Worm (Caenorhabditis elegans) whole organism, L1 larva: ENCODE measurements around the gene ZK550.6.

Source experiments
- blmp-1 ChIP-seq: fragments of 150-350 bp; optimal IDR thresholded peaks from 2 replicates; lab custom pipeline; 2014; ENCODE audit warnings: missing biosample characterization, missing genetic modification characterization
- egl-27 ChIP-seq, 2 experiments: fragments of 150-350 bp in 1 of 2; sonication (generic microtip); optimal IDR thresholded peaks; 3 replicates each; lab custom pipeline; 2017 to 2018; ENCODE audit warnings: missing biosample characterization in 2 of 2, missing genetic modification characterization in 2 of 2, missing genetic modification reagents in 2 of 2
- ets-5 ChIP-seq: fragments of 200-800 bp; sonication (Bioruptor generic); IDR thresholded peaks from 2 replicates; pipeline ENCODE4 v1.3.6; 2022; ENCODE audit warnings: missing genetic modification characterization, missing compliant biosample characterization
- isw-1 ChIP-seq: fragments of 200-800 bp; sonication (Bioruptor generic); IDR thresholded peaks from 2 replicates; pipeline ENCODE4 v1.3.6; 2022; ENCODE audit warnings: missing genetic modification characterization, missing compliant biosample characterization
- nhr-28 ChIP-seq: fragments of 150-350 bp; optimal IDR thresholded peaks from 2 replicates; lab custom pipeline; 2014; ENCODE audit warnings: missing biosample characterization, missing genetic modification characterization
- sptf-1 ChIP-seq: fragments of 150-350 bp; optimal IDR thresholded peaks from 2 replicates; lab custom pipeline; 2014; ENCODE audit warnings: missing biosample characterization, missing genetic modification characterization
- unc-62 ChIP-seq: fragments of 150-350 bp; optimal IDR thresholded peaks from 2 replicates; lab custom pipeline; 2014; ENCODE audit warnings: missing biosample characterization, missing genetic modification reagents, missing genetic modification characterization

DNA sequence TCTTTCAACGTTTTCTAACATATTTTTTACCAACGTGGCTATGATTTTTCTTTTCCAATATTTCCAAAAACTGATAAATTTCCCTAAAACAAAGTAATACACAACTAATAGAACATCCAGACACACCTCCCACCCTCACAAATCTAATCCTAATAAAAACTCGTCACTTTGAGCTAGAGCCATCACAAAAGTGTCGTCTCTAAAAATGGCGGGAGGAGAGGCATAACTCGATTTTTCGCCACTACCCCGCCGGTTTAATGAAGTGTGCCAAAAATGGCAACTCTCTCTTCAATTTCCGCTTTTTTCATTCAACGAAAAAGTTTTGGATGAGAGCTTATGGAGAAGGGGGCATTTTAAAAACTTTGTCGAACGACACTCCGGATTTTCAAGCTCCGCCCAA is 29.4 kb downstream of the ZK550.6 start:
- no peak for TF ChIP-seq sptf-1 (tag; lab: Kevin White, UChicago)
- no peak for TF ChIP-seq ets-5
- no peak for TF ChIP-seq unc-62
- TF ChIP-seq nhr-28 (tag; lab: Kevin White, UChicago) = no peak
- TF ChIP-seq blmp-1 (tag; lab: Kevin White, UChicago) = no peak
- TF ChIP-seq isw-1 = no peak
- no peak for TF ChIP-seq egl-27 (tag; optimal IDR thresholded peaks at IDR 0.05; lab: Kevin White, UChicago)
